Worm (Caenorhabditis elegans) whole organism, L4/young adult: ENCODE results near the gene F07D3.3.

Experiments used
- W03F9.2 ChIP-seq: fragments of 150-350 bp; optimal IDR thresholded peaks from 2 replicates; lab custom pipeline; 2014; ENCODE audit warnings: missing biosample characterization, missing genetic modification characterization
- dao-5 ChIP-seq: sonication (generic microtip); optimal IDR thresholded peaks from 2 replicates; lab custom pipeline; 2016; ENCODE audit warnings: missing genotype, missing genetic modification characterization, moderate library complexity, missing compliant biosample characterization
- him-1 ChIP-seq: sonication (generic microtip); optimal IDR thresholded peaks from 2 replicates; lab custom pipeline; 2016; ENCODE audit warnings: missing genotype, missing genetic modification reagents, missing genetic modification characterization, missing compliant biosample characterization

DNA sequence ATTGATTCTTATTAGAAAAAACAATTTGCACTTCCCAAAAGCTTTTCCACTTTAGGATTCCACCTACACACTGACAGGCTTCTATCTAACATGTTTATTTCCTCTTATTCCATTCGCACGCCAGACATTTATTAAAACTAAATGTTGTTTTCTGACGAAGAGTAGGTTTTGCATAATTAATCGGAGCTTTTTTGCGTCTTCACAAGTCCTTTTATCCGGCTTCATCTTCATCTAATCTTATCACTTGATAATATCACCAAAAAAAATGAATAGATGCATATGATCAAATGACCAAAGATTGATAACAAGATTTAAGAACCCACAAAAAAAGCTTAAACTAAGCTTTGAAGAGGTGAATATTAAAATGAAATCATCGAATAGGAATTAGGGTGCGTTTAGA lies 3.0 kb upstream of the F07D3.3 start:
- TF ChIP-seq him-1 (tag; lab: Kevin White, UChicago) (no peak), W03F9.2 (tag; lab: Kevin White, UChicago) (no peak), dao-5 (tag; lab: Kevin White, UChicago) (no peak)
